Worm (Caenorhabditis elegans): ENCODE measurements around the gene npax-2.

ce11 chrX:2113004-2113403 lies 36.9 kb downstream of the npax-2 start, which contains the start of gene bus-5:
- no peak for TF ChIP-seq ceh-82 (tag; optimal IDR thresholded peaks at IDR 0.05)
- TF ChIP-seq fos-1 (tag; optimal IDR thresholded peaks at IDR 0.05), result no peak
- no peak for TF ChIP-seq fkh-10 (GFP tag; optimal IDR thresholded peaks at IDR 0.05)
- TF ChIP-seq lin-1 (GFP tag; IDR thresholded peaks at IDR 0.05), result no peak
- no peak for TF ChIP-seq skn-1 (tag; optimal IDR thresholded peaks at IDR 0.05)
- no peak for TF ChIP-seq nhr-25 (tag; optimal IDR thresholded peaks at IDR 0.05; ENCODE audit: borderline replicate concordance, insufficient read depth)
- TF ChIP-seq unc-62 (GFP tag; optimal IDR thresholded peaks at IDR 0.05 in 1 of 2), result peak in 1 of 2 experiments; percentile 50
- no peak for TF ChIP-seq unc-62 (tag; optimal IDR thresholded peaks at IDR 0.05)
- TF ChIP-seq ZK546.5 (tag; optimal IDR thresholded peaks at IDR 0.05), result no peak
- TF ChIP-seq F44E2.7 (GFP tag; IDR thresholded peaks at IDR 0.05), result no peak
- TF ChIP-seq ama-1 (optimal IDR thresholded peaks at IDR 0.05), result no peak

Data from whole organism, L4 larva.